Fruit fly (Drosophila melanogaster) whole organism, embryonic: Measurements from ENCODE around the gene Grasp65.

Experiments
- BEAF-32 ChIP-seq: fragments of 200-800 bp; sonication (Bioruptor generic); optimal IDR thresholded peaks from 3 replicates; lab custom pipeline; 2017; ENCODE audit warnings: missing biosample characterization, missing genetic modification characterization, mild to moderate bottlenecking, moderate library complexity, missing genetic modification reagents
- Blimp-1 ChIP-seq: fragments of 200-800 bp; sonication (Bioruptor generic); optimal IDR thresholded peaks from 3 replicates; lab custom pipeline; 2018; ENCODE audit warnings: missing biosample characterization, missing genetic modification characterization, mild to moderate bottlenecking, moderate library complexity, missing genetic modification reagents
- CG10209 ChIP-seq: fragments of 200-800 bp; sonication (Bioruptor generic); optimal IDR thresholded peaks from 3 replicates; lab custom pipeline; 2017; ENCODE audit warnings: missing biosample characterization, mild to moderate bottlenecking, missing genetic modification characterization, missing genetic modification reagents
- CG11504 ChIP-seq: fragments of 200-800 bp; sonication (Bioruptor generic); optimal IDR thresholded peaks from 3 replicates; lab custom pipeline; 2019; ENCODE audit warnings: missing biosample characterization, mild to moderate bottlenecking, missing genetic modification characterization, moderate library complexity
- CG12219 ChIP-seq: fragments of 200-800 bp; sonication (Bioruptor generic); optimal IDR thresholded peaks from 3 replicates; lab custom pipeline; 2018; ENCODE audit warnings: missing biosample characterization, mild to moderate bottlenecking, missing genetic modification characterization
- CG13894 ChIP-seq: fragments of 200-800 bp; sonication (Bioruptor generic); optimal IDR thresholded peaks from 3 replicates; lab custom pipeline; 2018; ENCODE audit warnings: missing biosample characterization, mild to moderate bottlenecking, missing genetic modification characterization, moderate library complexity
- CG14441 ChIP-seq: fragments of 200-800 bp; sonication (Bioruptor generic); IDR thresholded peaks from 2 replicates; pipeline ENCODE4 v1.3.6; 2022; ENCODE audit warnings: missing biosample characterization, missing genetic modification characterization
- CG31224 ChIP-seq: fragments of 200-800 bp; sonication (Bioruptor generic); IDR thresholded peaks from 2 replicates; pipeline ENCODE4 v1.3.6; 2022; ENCODE audit warnings: missing biosample characterization, missing genetic modification characterization
- CG32767 ChIP-seq: fragments of 200-800 bp; sonication (Bioruptor generic); IDR thresholded peaks from 2 replicates; pipeline ENCODE4 v1.3.6; 2022; ENCODE audit warnings: missing biosample characterization, missing genetic modification characterization
- CG3995 ChIP-seq: fragments of 200-800 bp; sonication (Bioruptor generic); optimal IDR thresholded peaks from 3 replicates; lab custom pipeline; 2016; ENCODE audit warnings: missing biosample characterization, missing genetic modification characterization
- CG4730 ChIP-seq: fragments of 200-800 bp; sonication (Bioruptor generic); IDR thresholded peaks from 2 replicates; pipeline ENCODE4 v1.3.6; 2022; ENCODE audit warnings: missing biosample characterization, missing genetic modification characterization
- CG4854 ChIP-seq: fragments of 200-800 bp; sonication (Bioruptor generic); optimal IDR thresholded peaks from 2 replicates; lab custom pipeline; 2016; ENCODE audit warnings: missing biosample characterization, missing genetic modification characterization, inconsistent platforms
- CG6854 ChIP-seq: fragments of 200-800 bp; sonication (Bioruptor generic); optimal IDR thresholded peaks from 3 replicates; lab custom pipeline; 2017; ENCODE audit warnings: missing biosample characterization, mild to moderate bottlenecking, missing genetic modification characterization
- CG7839 ChIP-seq: fragments of 200-800 bp; sonication (Bioruptor generic); optimal IDR thresholded peaks from 3 replicates; lab custom pipeline; 2018; ENCODE audit warnings: missing biosample characterization, mild to moderate bottlenecking, missing genetic modification characterization, moderate library complexity
- CG7928 ChIP-seq: fragments of 200-800 bp; sonication (Bioruptor generic); optimal IDR thresholded peaks from 2 replicates; lab custom pipeline; 2017; ENCODE audit warnings: missing biosample characterization, mild to moderate bottlenecking, missing genetic modification characterization
- CG8359 ChIP-seq: fragments of 200-800 bp; sonication (Bioruptor generic); optimal IDR thresholded peaks from 2 replicates; lab custom pipeline; 2017; ENCODE audit warnings: missing biosample characterization, mild to moderate bottlenecking, missing genetic modification characterization, borderline replicate concordance
- CG8765 ChIP-seq: fragments of 200-800 bp; sonication (Bioruptor generic); IDR thresholded peaks from 2 replicates; pipeline ENCODE4 v1.3.6; 2022; ENCODE audit warnings: missing biosample characterization, missing genetic modification characterization
- CG8924 ChIP-seq: fragments of 200-800 bp; optimal IDR thresholded peaks from 3 replicates; lab custom pipeline; 2019; ENCODE audit warnings: missing biosample characterization, mild to moderate bottlenecking, missing genetic modification characterization, moderate library complexity
- CG8944 ChIP-seq: fragments of 200-800 bp; sonication (Bioruptor generic); optimal IDR thresholded peaks from 3 replicates; lab custom pipeline; 2016; ENCODE audit warnings: missing biosample characterization, missing genetic modification characterization
- D19B ChIP-seq: fragments of 200-800 bp; sonication (Bioruptor generic); optimal IDR thresholded peaks from 2 replicates; lab custom pipeline; 2017; ENCODE audit warnings: missing biosample characterization, mild to moderate bottlenecking, missing genetic modification characterization
- Fer3 ChIP-seq: fragments of 200-800 bp; sonication (Bioruptor generic); optimal IDR thresholded peaks from 2 replicates; lab custom pipeline; 2018; ENCODE audit warnings: missing biosample characterization, mild to moderate bottlenecking, missing genetic modification characterization, moderate library complexity
- Gsc ChIP-seq: fragments of 200-800 bp; sonication (Bioruptor generic); IDR thresholded peaks from 2 replicates; pipeline ENCODE4 v1.3.6; 2022; ENCODE audit warnings: missing biosample characterization, missing genetic modification characterization
- HLH3B ChIP-seq: fragments of 200-800 bp; sonication (Bioruptor generic); IDR thresholded peaks from 2 replicates; pipeline ENCODE4 v1.3.6; 2022; ENCODE audit warnings: missing biosample characterization, missing genetic modification characterization
- HmgZ ChIP-seq: fragments of 200-800 bp; sonication (Bioruptor generic); optimal IDR thresholded peaks from 2 replicates; lab custom pipeline; 2018; ENCODE audit warnings: missing biosample characterization, mild to moderate bottlenecking, missing genetic modification characterization
- Myb ChIP-seq: fragments of 200-800 bp; sonication (Bioruptor generic); optimal IDR thresholded peaks from 2 replicates; lab custom pipeline; 2016; ENCODE audit warnings: missing biosample characterization, missing genetic modification characterization
- Nf-YA ChIP-seq: fragments of 200-800 bp; sonication (Bioruptor generic); IDR thresholded peaks from 2 replicates; pipeline ENCODE4 v1.3.6; 2022; ENCODE audit warnings: missing biosample characterization, missing genetic modification characterization
- NfI ChIP-seq: fragments of 200-800 bp; sonication (Bioruptor generic); optimal IDR thresholded peaks from 3 replicates; lab custom pipeline; 2018; ENCODE audit warnings: missing biosample characterization, mild to moderate bottlenecking, missing genetic modification characterization, moderate library complexity
- Oli ChIP-seq: fragments of 200-800 bp; sonication (Bioruptor generic); optimal IDR thresholded peaks from 2 replicates; lab custom pipeline; 2018; ENCODE audit warnings: missing biosample characterization, mild to moderate bottlenecking, missing genetic modification characterization, moderate library complexity
- Spps ChIP-seq: fragments of 200-800 bp; sonication (Bioruptor generic); optimal IDR thresholded peaks from 2 replicates; lab custom pipeline; 2018; ENCODE audit warnings: missing biosample characterization, mild to moderate bottlenecking, missing genetic modification characterization
- Xbp1 ChIP-seq: fragments of 200-800 bp; sonication (Bioruptor generic); optimal IDR thresholded peaks from 3 replicates; lab custom pipeline; 2016; ENCODE audit warnings: missing biosample characterization, mild to moderate bottlenecking, missing genetic modification characterization
- Xrp1 ChIP-seq: fragments of 200-800 bp; sonication (Bioruptor generic); IDR thresholded peaks from 2 replicates; pipeline ENCODE4 v1.3.6; 2022; ENCODE audit warnings: missing biosample characterization, missing genetic modification characterization
- ara ChIP-seq: fragments of 200-800 bp; sonication (Bioruptor generic); IDR thresholded peaks from 2 replicates; pipeline ENCODE4 v1.3.6; 2022; ENCODE audit warnings: missing biosample characterization, missing genetic modification characterization
- btn ChIP-seq: fragments of 200-800 bp; sonication (Bioruptor generic); optimal IDR thresholded peaks from 2 replicates; lab custom pipeline; 2016; ENCODE audit warnings: missing biosample characterization, missing genetic modification characterization
- chinmo ChIP-seq: fragments of 200-800 bp; sonication (Bioruptor generic); IDR thresholded peaks from 4 replicates; pipeline ENCODE4 v1.3.6; 2022; ENCODE audit warnings: missing biosample characterization, missing genetic modification characterization; ENCODE audit not compliant: partially characterized antibody
- cwo ChIP-seq: fragments of 200-800 bp; sonication (Bioruptor generic); optimal IDR thresholded peaks from 3 replicates; lab custom pipeline; 2017; ENCODE audit warnings: missing biosample characterization, missing genetic modification characterization, mild to moderate bottlenecking, moderate library complexity, missing genetic modification reagents
- exex ChIP-seq: fragments of 200-800 bp; sonication (Bioruptor generic); optimal IDR thresholded peaks from 4 replicates; lab custom pipeline; 2018; ENCODE audit warnings: missing biosample characterization, mild to moderate bottlenecking, missing genetic modification characterization, moderate library complexity
- fru ChIP-seq: fragments of >200 bp; optimal IDR thresholded peaks from 2 replicates; lab custom pipeline; 2017
- jing ChIP-seq: fragments of 200-800 bp; sonication (Bioruptor generic); optimal IDR thresholded peaks from 2 replicates; lab custom pipeline; 2018; ENCODE audit warnings: missing biosample characterization, mild to moderate bottlenecking, missing genetic modification characterization
- knrl ChIP-seq: fragments of 200-800 bp; sonication (Bioruptor generic); IDR thresholded peaks from 3 replicates; pipeline ENCODE4 v1.3.6; 2022; ENCODE audit warnings: missing biosample characterization, missing genetic modification characterization; ENCODE audit not compliant: partially characterized antibody
- lov ChIP-seq, 2 experiments: fragments of 200-800 bp in 1 of 2; fragments of >200 bp in 1 of 2; sonication (Bioruptor generic) in 1 of 2; IDR thresholded peaks in 1 of 2; optimal IDR thresholded peaks in 1 of 2; 2 replicates in 1 of 2; 3 replicates in 1 of 2; pipeline versions ENCODE4 v1.3.6 to Lab custom; 2017 to 2022; ENCODE audit warnings: missing biosample characterization in 1 of 2, missing genetic modification characterization in 1 of 2
- luna ChIP-seq: fragments of 200-800 bp; sonication (Bioruptor generic); optimal IDR thresholded peaks from 2 replicates; lab custom pipeline; 2016; ENCODE audit warnings: missing biosample characterization, missing genetic modification characterization
- nerfin-2 ChIP-seq: fragments of 200-800 bp; sonication (Bioruptor generic); IDR thresholded peaks from 2 replicates; pipeline ENCODE4 v1.3.6; 2022; ENCODE audit warnings: missing biosample characterization, missing genetic modification characterization; ENCODE audit not compliant: partially characterized antibody
- nmo ChIP-seq: fragments of 200-800 bp; sonication (Bioruptor generic); optimal IDR thresholded peaks from 2 replicates; lab custom pipeline; 2018; ENCODE audit warnings: missing biosample characterization, mild to moderate bottlenecking, missing genetic modification characterization, moderate library complexity
- p53 ChIP-seq: fragments of 200-800 bp; sonication (Bioruptor generic); optimal IDR thresholded peaks from 2 replicates; lab custom pipeline; 2016; ENCODE audit warnings: missing biosample characterization, missing genetic modification characterization
- psq ChIP-seq: fragments of 200-800 bp; sonication (Bioruptor generic); optimal IDR thresholded peaks from 2 replicates; lab custom pipeline; 2017; ENCODE audit warnings: missing biosample characterization, missing genetic modification characterization
- salm ChIP-seq: fragments of 200-800 bp; sonication (Bioruptor generic); optimal IDR thresholded peaks from 2 replicates; lab custom pipeline; 2018; ENCODE audit warnings: missing biosample characterization, mild to moderate bottlenecking, missing genetic modification characterization
- seq ChIP-seq: fragments of 200-800 bp; sonication (Bioruptor generic); IDR thresholded peaks from 2 replicates; pipeline ENCODE4 v1.3.6; 2022; ENCODE audit warnings: missing biosample characterization, missing genetic modification characterization
- tin ChIP-seq: fragments of 200-800 bp; sonication (Bioruptor generic); optimal IDR thresholded peaks from 3 replicates; lab custom pipeline; 2016; ENCODE audit warnings: missing biosample characterization, missing genetic modification characterization
- tio ChIP-seq: fragments of 200-800 bp; sonication (Bioruptor generic); optimal IDR thresholded peaks from 2 replicates; lab custom pipeline; 2017; ENCODE audit warnings: missing biosample characterization, missing genetic modification characterization, inconsistent platforms
- toy ChIP-seq: fragments of 200-800 bp; sonication (Bioruptor generic); IDR thresholded peaks from 2 replicates; pipeline ENCODE4 v1.3.6; 2022; ENCODE audit warnings: missing biosample characterization, missing genetic modification characterization
- unpg ChIP-seq: fragments of 200-800 bp; sonication (Bioruptor generic); optimal IDR thresholded peaks from 3 replicates; lab custom pipeline; 2018; ENCODE audit warnings: missing biosample characterization, mild to moderate bottlenecking, missing genetic modification characterization, moderate library complexity

The Grasp65 gene

dm6 chr3L:19939024-19939423, 14.3 kb downstream of the Grasp65 start, which contains the start of gene Ac76E (continued):
- no peak for TF ChIP-seq Nf-YA (GFP tag; lab: Robert Waterston, UW)
- TF ChIP-seq CG13894 (tag; lab: Kevin White, UChicago): peak; percentile 9
- no peak for TF ChIP-seq CG12219 (GFP tag; lab: Kevin White, UChicago)
- TF ChIP-seq HmgZ (tag; lab: Kevin White, UChicago): peak; percentile 56
- TF ChIP-seq luna (GFP tag; lab: Kevin White, UChicago): peak; percentile 23
- peak; percentile 13 for TF ChIP-seq NfI (GFP tag; lab: Kevin White, UChicago)
- no peak for TF ChIP-seq CG4854 (GFP tag; lab: Kevin White, UChicago)
- no peak for TF ChIP-seq D19B
- TF ChIP-seq CG8924 (tag; lab: Kevin White, UChicago): no peak
- TF ChIP-seq knrl (GFP tag; lab: Robert Waterston, UW): no peak
- no peak for TF ChIP-seq CG4730 (GFP tag; lab: Robert Waterston, UW)
- no peak for TF ChIP-seq Spps
- no peak for TF ChIP-seq fru
- no peak for TF ChIP-seq lov (optimal IDR thresholded peaks at IDR 0.05; lab: Kevin White, UChicago)
- TF ChIP-seq lov (GFP tag; IDR thresholded peaks at IDR 0.05; lab: Robert Waterston, UW): no peak
- peak; percentile 18; the same call in 1 of the 2 replicates for TF ChIP-seq CG31224 (GFP tag; lab: Robert Waterston, UW)
- no peak for TF ChIP-seq ara
- TF ChIP-seq Xrp1 (GFP tag; lab: Robert Waterston, UW): no peak
- TF ChIP-seq CG10209 (GFP tag; lab: Kevin White, UChicago): no peak
- peak; percentile 94 for TF ChIP-seq chinmo (GFP tag; lab: Robert Waterston, UW)
- no peak for TF ChIP-seq Xbp1 (GFP tag; lab: Kevin White, UChicago)
- TF ChIP-seq salm (tag; lab: Kevin White, UChicago): no peak
- no peak for TF ChIP-seq CG8944 (GFP tag; lab: Kevin White, UChicago)
- no peak for TF ChIP-seq tin (GFP tag; lab: Kevin White, UChicago)
- no peak for TF ChIP-seq unpg (GFP tag; lab: Kevin White, UChicago)
- TF ChIP-seq nmo (GFP tag; lab: Kevin White, UChicago): no peak
- TF ChIP-seq jing: no peak
- TF ChIP-seq CG7928 (GFP tag; lab: Kevin White, UChicago): no peak
- TF ChIP-seq CG14441 (GFP tag; lab: Robert Waterston, UW): no peak
- TF ChIP-seq p53 (GFP tag; lab: Kevin White, UChicago): no peak
- TF ChIP-seq CG32767 (GFP tag; lab: Robert Waterston, UW): no peak
- TF ChIP-seq Fer3 (tag; lab: Kevin White, UChicago): no peak
- peak; percentile 15 for TF ChIP-seq CG6854 (GFP tag; lab: Kevin White, UChicago)
- no peak for TF ChIP-seq nerfin-2 (GFP tag; lab: Robert Waterston, UW)
- peak; percentile 100 for TF ChIP-seq CG11504
- no peak for TF ChIP-seq Myb (GFP tag; lab: Kevin White, UChicago)
- no peak for TF ChIP-seq Gsc (GFP tag; lab: Robert Waterston, UW)
- no peak for TF ChIP-seq CG7839
- TF ChIP-seq CG8765 (GFP tag; lab: Robert Waterston, UW): no peak
- no peak for TF ChIP-seq Oli (tag; lab: Kevin White, UChicago)
- TF ChIP-seq CG3995 (GFP tag; lab: Kevin White, UChicago): no peak
- no peak for TF ChIP-seq psq (GFP tag; lab: Kevin White, UChicago)
- no peak for TF ChIP-seq btn (GFP tag; lab: Kevin White, UChicago)
- no peak for TF ChIP-seq Blimp-1 (GFP tag; lab: Kevin White, UChicago)
- TF ChIP-seq toy (GFP tag; lab: Robert Waterston, UW): no peak
- TF ChIP-seq exex (tag; lab: Kevin White, UChicago): no peak
- TF ChIP-seq HLH3B (GFP tag; lab: Robert Waterston, UW): no peak
- peak; percentile 35; the same call in 1 of the 2 replicates for TF ChIP-seq seq (GFP tag; lab: Robert Waterston, UW)
- peak; percentile 35 for TF ChIP-seq cwo (GFP tag; lab: Kevin White, UChicago)
- no peak for TF ChIP-seq tio (GFP tag; lab: Kevin White, UChicago)
- TF ChIP-seq BEAF-32 (GFP tag; lab: Kevin White, UChicago): no peak
- TF ChIP-seq CG8359: peak; percentile 99
